Worm (Caenorhabditis elegans) whole organism, L1 larva: ENCODE results near the gene Y48A6B.14.

Source experiments
- C04F5.9 ChIP-seq: sonication (generic microtip); optimal IDR thresholded peaks from 2 replicates; lab custom pipeline; 2016; ENCODE audit warnings: missing genetic modification characterization, missing compliant biosample characterization
- C16A3.4 ChIP-seq: fragments of 150-350 bp; optimal IDR thresholded peaks from 2 replicates; lab custom pipeline; 2014; ENCODE audit warnings: missing biosample characterization, missing genetic modification characterization
- C34B4.2 ChIP-seq: sonication (generic microtip); optimal IDR thresholded peaks from 2 replicates; lab custom pipeline; 2017; ENCODE audit warnings: mild to moderate bottlenecking, missing genetic modification characterization, missing compliant biosample characterization
- aha-1 ChIP-seq: fragments of 150-350 bp; optimal IDR thresholded peaks from 2 replicates; lab custom pipeline; 2014; ENCODE audit warnings: missing biosample characterization, missing genetic modification characterization
- aly-2 ChIP-seq: fragments of 150-350 bp; optimal IDR thresholded peaks from 2 replicates; lab custom pipeline; 2014; ENCODE audit warnings: missing biosample characterization, missing genetic modification characterization
- blmp-1 ChIP-seq: fragments of 150-350 bp; optimal IDR thresholded peaks from 2 replicates; lab custom pipeline; 2014; ENCODE audit warnings: missing biosample characterization, missing genetic modification characterization
- ceh-63 ChIP-seq: fragments of 200-800 bp; sonication (Bioruptor generic); optimal IDR thresholded peaks from 2 replicates; lab custom pipeline; 2018; ENCODE audit warnings: mild to moderate bottlenecking, missing genetic modification characterization, missing compliant biosample characterization
- ceh-8 ChIP-seq: fragments of 200-800 bp; sonication (Bioruptor generic); optimal IDR thresholded peaks from 2 replicates; lab custom pipeline; 2018; ENCODE audit warnings: mild to moderate bottlenecking, missing genetic modification characterization, moderate library complexity, missing compliant biosample characterization
- ceh-82 ChIP-seq, 3 experiments: fragments of 150-350 bp in 1 of 3; sonication (generic microtip) in 2 of 3; optimal IDR thresholded peaks; 2 replicates each; lab custom pipeline; 2014 to 2017; ENCODE audit warnings: missing biosample characterization in 3 of 3, missing genetic modification characterization in 3 of 3
- ceh-90 ChIP-seq: sonication (generic microtip); optimal IDR thresholded peaks from 2 replicates; lab custom pipeline; 2016; ENCODE audit warnings: missing genetic modification characterization, missing compliant biosample characterization
- ces-1 ChIP-seq: fragments of 150-350 bp; optimal IDR thresholded peaks from 2 replicates; lab custom pipeline; 2014; ENCODE audit warnings: missing biosample characterization, missing genetic modification reagents, missing genetic modification characterization
- efl-1 ChIP-seq, 4 experiments: fragments of 150-350 bp; optimal IDR thresholded peaks in 3 of 4; peaks in 1 of 4; 1 replicate in 1 of 4; 2 replicates in 3 of 4; lab custom pipeline; 2014; ENCODE audit warnings: missing biosample characterization in 2 of 4, missing genetic modification characterization in 2 of 4, missing genetic modification reagents in 2 of 4
- egl-13 ChIP-seq: sonication (generic microtip); optimal IDR thresholded peaks from 2 replicates; lab custom pipeline; 2016; ENCODE audit warnings: missing genotype, missing genetic modification reagents, missing genetic modification characterization, missing compliant biosample characterization
- egl-27 ChIP-seq, 2 experiments: fragments of 150-350 bp in 1 of 2; sonication (generic microtip); optimal IDR thresholded peaks; 3 replicates each; lab custom pipeline; 2017 to 2018; ENCODE audit warnings: missing biosample characterization in 2 of 2, missing genetic modification characterization in 2 of 2, missing genetic modification reagents in 2 of 2
- elt-2 ChIP-seq: sonication (generic microtip); optimal IDR thresholded peaks from 2 replicates; lab custom pipeline; 2016; ENCODE audit warnings: missing genetic modification characterization, mild to moderate bottlenecking, inconsistent platforms, missing compliant biosample characterization, missing genetic modification reagents
- elt-3 ChIP-seq, 6 experiments: fragments of 150-350 bp in 1 of 6; sonication (generic microtip); optimal IDR thresholded peaks; 2 replicates each; lab custom pipeline; 2017 to 2018; ENCODE audit warnings: missing biosample characterization in 6 of 6, missing genetic modification characterization in 6 of 6, inconsistent platforms in 1 of 6
- ets-5 ChIP-seq: fragments of 200-800 bp; sonication (Bioruptor generic); IDR thresholded peaks from 2 replicates; pipeline ENCODE4 v1.3.6; 2022; ENCODE audit warnings: missing genetic modification characterization, missing compliant biosample characterization
- fkh-10 ChIP-seq: sonication (generic microtip); optimal IDR thresholded peaks from 2 replicates; lab custom pipeline; 2017; ENCODE audit warnings: missing biosample characterization, missing genetic modification reagents, missing genetic modification characterization
- fkh-4 ChIP-seq: sonication (generic microtip); optimal IDR thresholded peaks from 2 replicates; lab custom pipeline; 2016; ENCODE audit warnings: missing compliant biosample characterization, missing genetic modification characterization, borderline replicate concordance
- fkh-8 ChIP-seq: sonication (generic microtip); optimal IDR thresholded peaks from 2 replicates; lab custom pipeline; 2016; ENCODE audit warnings: mild to moderate bottlenecking, missing genetic modification characterization, missing compliant biosample characterization
- fos-1 ChIP-seq: fragments of 150-350 bp; optimal IDR thresholded peaks from 2 replicates; lab custom pipeline; 2014; ENCODE audit warnings: missing biosample characterization, missing genetic modification characterization
- grh-1 ChIP-seq: fragments of 200-800 bp; sonication (Bioruptor generic); IDR thresholded peaks from 2 replicates; pipeline ENCODE4 v1.3.6; 2022; ENCODE audit warnings: missing genetic modification reagents, missing genetic modification characterization, missing compliant biosample characterization
- jun-1 ChIP-seq: fragments of 150-350 bp; optimal IDR thresholded peaks from 2 replicates; lab custom pipeline; 2014; ENCODE audit warnings: missing biosample characterization, missing genetic modification reagents, missing genetic modification characterization
- lin-14 ChIP-seq: fragments of 200-800 bp; sonication (Bioruptor generic); optimal IDR thresholded peaks from 2 replicates; lab custom pipeline; 2018; ENCODE audit warnings: mild to moderate bottlenecking, missing genetic modification characterization, moderate library complexity, missing compliant biosample characterization
- lin-35 ChIP-seq, 2 experiments: fragments of 150-350 bp; optimal IDR thresholded peaks; 2 replicates each; lab custom pipeline; 2014; ENCODE audit warnings: missing biosample characterization in 2 of 2, missing genetic modification characterization in 2 of 2, missing genetic modification reagents in 2 of 2
- lin-39 ChIP-seq: fragments of 150-350 bp; optimal IDR thresholded peaks from 2 replicates; lab custom pipeline; 2014; ENCODE audit warnings: missing biosample characterization, missing genetic modification reagents, missing genetic modification characterization
- lir-3 ChIP-seq: sonication (generic microtip); optimal IDR thresholded peaks from 2 replicates; lab custom pipeline; 2016; ENCODE audit warnings: mild to moderate bottlenecking, missing genetic modification characterization, moderate library complexity, missing compliant biosample characterization; ENCODE audit not compliant: poor library complexity
- mab-9 ChIP-seq: fragments of 200-800 bp; sonication (Bioruptor generic); IDR thresholded peaks from 2 replicates; pipeline ENCODE4 v1.3.6; 2022; ENCODE audit warnings: missing genetic modification reagents, missing genetic modification characterization, missing compliant biosample characterization
- mdl-1 ChIP-seq, 2 experiments: fragments of 150-350 bp; optimal IDR thresholded peaks; 2 replicates each; lab custom pipeline; 2014 to 2017; ENCODE audit warnings: missing biosample characterization in 2 of 2, missing genetic modification characterization in 2 of 2, inconsistent platforms in 1 of 2
- mef-2 ChIP-seq: fragments of 150-350 bp; optimal IDR thresholded peaks from 2 replicates; lab custom pipeline; 2014; ENCODE audit warnings: missing biosample characterization, missing genetic modification characterization
- nhr-11 ChIP-seq: fragments of 150-350 bp; optimal IDR thresholded peaks from 2 replicates; lab custom pipeline; 2014; ENCODE audit warnings: missing biosample characterization, missing genetic modification characterization
- nhr-12 ChIP-seq: sonication (generic microtip); optimal IDR thresholded peaks from 2 replicates; lab custom pipeline; 2017; ENCODE audit warnings: missing biosample characterization, missing genetic modification characterization
- nhr-19 ChIP-seq: fragments of 200-800 bp; sonication (Bioruptor generic); conservative IDR thresholded peaks from 2 replicates; pipeline ENCODE4 v1.3.6; 2022; ENCODE audit warnings: missing genetic modification characterization, missing compliant biosample characterization
- nhr-20 ChIP-seq: sonication (generic microtip); optimal IDR thresholded peaks from 2 replicates; lab custom pipeline; 2016; ENCODE audit warnings: mild to moderate bottlenecking, missing genetic modification characterization, missing compliant biosample characterization
- nhr-47 ChIP-seq: sonication (generic microtip); optimal IDR thresholded peaks from 2 replicates; lab custom pipeline; 2016; ENCODE audit warnings: mild to moderate bottlenecking, missing genetic modification characterization, moderate library complexity, missing compliant biosample characterization
- nhr-71 ChIP-seq: sonication (generic microtip); optimal IDR thresholded peaks from 2 replicates; lab custom pipeline; 2016; ENCODE audit warnings: mild to moderate bottlenecking, missing genetic modification characterization, moderate library complexity, missing compliant biosample characterization
- nhr-84 ChIP-seq: sonication (generic microtip); optimal IDR thresholded peaks from 2 replicates; lab custom pipeline; 2017; ENCODE audit warnings: missing biosample characterization, missing genetic modification characterization
- nhr-85 ChIP-seq: sonication (generic microtip); peaks from one replicate; lab custom pipeline; 2016; ENCODE audit warnings: missing genetic modification characterization, inconsistent platforms, missing compliant biosample characterization
- nhr-90 ChIP-seq: sonication (generic microtip); optimal IDR thresholded peaks from 2 replicates; lab custom pipeline; 2016; ENCODE audit warnings: mild to moderate bottlenecking, missing genetic modification characterization, missing compliant biosample characterization; ENCODE audit not compliant: poor library complexity
- pax-3 ChIP-seq: fragments of 200-800 bp; sonication (Bioruptor generic); optimal IDR thresholded peaks from 2 replicates; lab custom pipeline; 2018; ENCODE audit warnings: mild to moderate bottlenecking, missing genetic modification characterization, moderate library complexity, missing compliant biosample characterization
- pqm-1 ChIP-seq: sonication (generic microtip); optimal IDR thresholded peaks from 3 replicates; lab custom pipeline; 2017; ENCODE audit warnings: missing biosample characterization, missing genetic modification characterization
- sox-4 ChIP-seq: sonication (generic microtip); optimal IDR thresholded peaks from 2 replicates; lab custom pipeline; 2016; ENCODE audit warnings: missing genetic modification characterization, missing compliant biosample characterization
- sup-37 ChIP-seq: fragments of 200-800 bp; sonication (Bioruptor generic); optimal IDR thresholded peaks from 2 replicates; lab custom pipeline; 2018; ENCODE audit warnings: mild to moderate bottlenecking, missing genetic modification characterization, missing compliant biosample characterization
- swsn-7 ChIP-seq: sonication (generic microtip); optimal IDR thresholded peaks from 2 replicates; lab custom pipeline; 2016; ENCODE audit warnings: missing genetic modification characterization, missing compliant biosample characterization
- unc-30 ChIP-seq: sonication (generic microtip); optimal IDR thresholded peaks from 2 replicates; lab custom pipeline; 2017; ENCODE audit warnings: missing biosample characterization, missing genetic modification characterization
- unc-86 ChIP-seq: sonication (generic microtip); optimal IDR thresholded peaks from 2 replicates; lab custom pipeline; 2016; ENCODE audit warnings: missing genetic modification characterization, missing compliant biosample characterization
- unc-98 ChIP-seq: fragments of 200-800 bp; sonication (Bioruptor generic); IDR thresholded peaks from 2 replicates; pipeline ENCODE4 v1.3.6; 2022; ENCODE audit warnings: missing genetic modification characterization, missing compliant biosample characterization
- zip-4 ChIP-seq: fragments of 200-800 bp; sonication (Bioruptor generic); optimal IDR thresholded peaks from 2 replicates; lab custom pipeline; 2018; ENCODE audit warnings: mild to moderate bottlenecking, missing genetic modification characterization, moderate library complexity, missing compliant biosample characterization
- ztf-11 ChIP-seq, 2 experiments: sonication (generic microtip); optimal IDR thresholded peaks; 2 replicates each; lab custom pipeline; 2016 to 2017; ENCODE audit warnings: missing genetic modification characterization in 2 of 2, missing biosample characterization in 1 of 2, missing compliant biosample characterization in 1 of 2

Y48A6B.14 gene

DNA sequence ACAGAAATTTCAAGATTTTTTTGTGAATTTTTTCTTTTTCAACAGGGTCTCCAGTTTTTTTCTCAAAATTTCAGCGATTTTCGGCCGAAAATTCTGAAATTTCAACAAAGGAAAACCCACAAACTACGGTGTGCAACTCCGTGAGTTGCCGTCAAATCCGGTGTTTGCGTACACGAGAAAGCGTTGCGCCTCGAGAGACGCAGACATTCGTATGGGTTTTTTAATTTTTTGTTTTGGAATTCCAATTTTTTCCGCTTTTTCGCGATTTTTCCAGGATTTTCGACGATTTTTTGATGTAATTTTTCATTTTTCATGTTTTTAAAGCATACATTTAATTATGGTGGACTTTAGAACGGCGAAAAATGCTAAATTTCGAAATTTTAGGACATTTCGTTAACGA is 4.7 kb downstream of the Y48A6B.14 start (continued):
- TF ChIP-seq ceh-82 (tag; optimal IDR thresholded peaks at IDR 0.05; lab: Kevin White, UChicago) (peak; percentile 80 to 88 (median 82)), ceh-90 (tag; lab: Kevin White, UChicago) (no peak), nhr-84 (tag; lab: Kevin White, UChicago) (no peak), lin-39 (tag; lab: Kevin White, UChicago) (peak; percentile 40), lin-35 (GFP tag; optimal IDR thresholded peaks at IDR 0.05; lab: Kevin White, UChicago) (peak; percentile 67 to 87), mab-9 (GFP tag; lab: Robert Waterston, UW) (no peak), pqm-1 (tag; lab: Kevin White, UChicago) (no peak), jun-1 (tag; lab: Kevin White, UChicago) (peak; percentile 50), nhr-11 (no peak), fkh-4 (tag; lab: Kevin White, UChicago) (no peak), ztf-11 (tag; optimal IDR thresholded peaks at IDR 0.05; lab: Kevin White, UChicago) (peak in 1 of 2 experiments; percentile 7), zip-4 (GFP tag; lab: Kevin White, UChicago) (peak; percentile 27), nhr-90 (tag; lab: Kevin White, UChicago) (peak; percentile 69), elt-2 (peak; percentile 27), sox-4 (tag; lab: Kevin White, UChicago) (no peak), unc-86 (tag; lab: Kevin White, UChicago) (peak; percentile 80), C16A3.4 (tag; lab: Kevin White, UChicago) (peak; percentile 76), nhr-12 (tag; lab: Kevin White, UChicago) (no peak), ets-5 (GFP tag; lab: Robert Waterston, UW) (no peak), fkh-8 (tag; lab: Kevin White, UChicago) (peak; percentile 52), nhr-85 (tag; lab: Kevin White, UChicago) (peak; percentile 74), fos-1 (peak; percentile 50), ceh-63 (GFP tag; lab: Kevin White, UChicago) (no peak), lin-14 (GFP tag; lab: Kevin White, UChicago) (peak; percentile 74), mef-2 (tag; lab: Kevin White, UChicago) (no peak), blmp-1 (tag; lab: Kevin White, UChicago) (peak; percentile 36), lir-3 (tag; lab: Kevin White, UChicago) (no peak), pax-3 (peak; percentile 38), egl-13 (no peak), elt-3 (tag; optimal IDR thresholded peaks at IDR 0.05; lab: Kevin White, UChicago) (peak in 2 of 6 experiments; percentile 57 to 75), nhr-20 (tag; lab: Kevin White, UChicago) (peak; percentile 75), mdl-1 (tag; optimal IDR thresholded peaks at IDR 0.05; lab: Kevin White, UChicago) (peak in 1 of 2 experiments; percentile 48), swsn-7 (tag; lab: Kevin White, UChicago) (peak; percentile 81), C04F5.9 (tag; lab: Kevin White, UChicago) (no peak), sup-37 (GFP tag; lab: Kevin White, UChicago) (peak; percentile 36), fkh-10 (GFP tag; lab: Kevin White, UChicago) (peak; percentile 41), C34B4.2 (tag; lab: Kevin White, UChicago) (no peak), nhr-71 (tag; lab: Kevin White, UChicago) (peak; percentile 83), efl-1 (optimal IDR thresholded peaks at IDR 0.05; lab: Kevin White, UChicago) (peak; percentile 86), efl-1 (GFP tag; optimal IDR thresholded peaks at IDR 0.05 in 1 of 2; lab: Kevin White, UChicago) (peak; percentile 83 to 98), ceh-8 (GFP tag; lab: Kevin White, UChicago) (peak; percentile 53), aha-1 (tag; lab: Kevin White, UChicago) (no peak)

DNA sequence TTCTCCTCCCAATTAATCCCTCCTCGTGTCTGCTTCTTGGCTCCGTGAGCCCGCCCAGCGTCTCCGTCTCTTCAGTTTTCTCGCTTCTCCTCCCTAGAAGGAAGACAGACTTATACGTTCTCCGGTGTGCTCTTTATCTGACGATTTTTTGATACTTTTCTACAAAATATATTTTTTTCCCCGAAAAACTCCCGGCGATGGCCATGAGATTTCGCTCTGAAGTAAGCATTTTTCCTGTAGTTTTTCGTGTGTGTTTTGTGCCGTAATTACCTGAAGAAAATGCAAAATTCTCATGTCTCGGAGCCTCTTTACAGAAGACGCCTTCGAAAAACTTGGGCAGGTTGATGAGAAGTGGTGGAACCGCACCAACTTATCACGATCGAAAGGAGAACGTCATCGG is 5.2 kb downstream of the Y48A6B.14 start, which contains the start of gene spat-2:
TSS of gene spat-2 (plus strand) at position 301 of the 400 bp plus-strand sequence.
- TF ChIP-seq aha-1 (tag; lab: Kevin White, UChicago) = no peak
- TF ChIP-seq fkh-10 (GFP tag; lab: Kevin White, UChicago) = no peak
- no peak for TF ChIP-seq unc-98 (GFP tag; lab: Robert Waterston, UW)
- no peak for TF ChIP-seq nhr-47 (tag; lab: Kevin White, UChicago)
- TF ChIP-seq nhr-84 (tag; lab: Kevin White, UChicago) = no peak
- no peak for TF ChIP-seq grh-1 (GFP tag; lab: Robert Waterston, UW)
- TF ChIP-seq aly-2 (tag; lab: Kevin White, UChicago) = no peak
- no peak for TF ChIP-seq nhr-71 (tag; lab: Kevin White, UChicago)
- TF ChIP-seq lir-3 (tag; lab: Kevin White, UChicago) = no peak
- no peak for TF ChIP-seq egl-27 (tag; optimal IDR thresholded peaks at IDR 0.05; lab: Kevin White, UChicago)
- no peak for TF ChIP-seq nhr-85 (tag; lab: Kevin White, UChicago)
- no peak for TF ChIP-seq unc-30 (tag; lab: Kevin White, UChicago)
- TF ChIP-seq nhr-19 (GFP tag; lab: Robert Waterston, UW) = no peak
- TF ChIP-seq nhr-20 (tag; lab: Kevin White, UChicago) = no peak
- TF ChIP-seq ces-1 (GFP tag; lab: Kevin White, UChicago) = no peak
